Worm (Caenorhabditis elegans) whole organism, young adult: ENCODE data around the gene Y61A9LA.10.
A peak's percentile ranks its signal among the peaks of the same experiment; 100 is the strongest.

ENCODE experiments used
- B0019.2 ChIP-seq: fragments of 200-800 bp; sonication (Bioruptor generic); conservative IDR thresholded peaks from 2 replicates; pipeline ENCODE4 v1.3.6; 2022; ENCODE audit warnings: missing genetic modification reagents, missing genetic modification characterization, missing compliant biosample characterization
- F49E8.2 ChIP-seq: sonication (generic microtip); optimal IDR thresholded peaks from 3 replicates; lab custom pipeline; 2017; ENCODE audit warnings: missing genetic modification characterization, mild to moderate bottlenecking, missing compliant biosample characterization, antibody characterized with exemption, moderate library complexity; ENCODE audit not compliant: insufficient read depth
- Y53G8AR.9 ChIP-seq: fragments of 200-800 bp; sonication (Bioruptor generic); conservative IDR thresholded peaks from 2 replicates; pipeline ENCODE4 v1.3.6; 2022; ENCODE audit warnings: missing genetic modification reagents, missing genetic modification characterization, missing compliant biosample characterization
- Y79H2A.3 ChIP-seq: fragments of 200-800 bp; sonication (Bioruptor generic); conservative IDR thresholded peaks from 2 replicates; pipeline ENCODE4 v1.3.6; 2022; ENCODE audit warnings: missing genetic modification reagents, missing genetic modification characterization, missing compliant biosample characterization
- ama-1 ChIP-seq, 3 experiments: fragments of 150-350 bp in 1 of 3; sonication (generic microtip) in 2 of 3; optimal IDR thresholded peaks; 2 replicates each; lab custom pipeline; 2014 to 2018; ENCODE audit warnings: missing biosample characterization in 2 of 3, missing genetic modification characterization in 2 of 3, missing genetic modification reagents in 2 of 3
- aptf-2 ChIP-seq: fragments of 200-800 bp; sonication (Bioruptor generic); conservative IDR thresholded peaks from 2 replicates; pipeline ENCODE4 v1.3.6; 2022; ENCODE audit warnings: missing genetic modification reagents, missing genetic modification characterization, missing compliant biosample characterization
- cebp-2 ChIP-seq: fragments of 200-800 bp; sonication (Bioruptor generic); IDR thresholded peaks from 2 replicates; pipeline ENCODE4 v1.3.6; 2022; ENCODE audit warnings: missing genetic modification characterization, missing compliant biosample characterization
- ceh-27 ChIP-seq: fragments of 200-800 bp; sonication (Bioruptor generic); optimal IDR thresholded peaks from 2 replicates; lab custom pipeline; 2018; ENCODE audit warnings: mild to moderate bottlenecking, missing genetic modification characterization, moderate library complexity, missing compliant biosample characterization
- dox-1 ChIP-seq: fragments of 200-800 bp; sonication (Bioruptor generic); IDR thresholded peaks from 2 replicates; pipeline ENCODE4 v1.3.6; 2022; ENCODE audit warnings: missing genetic modification reagents, missing genetic modification characterization, missing compliant biosample characterization
- dpl-1 ChIP-seq: fragments of 150-350 bp; optimal IDR thresholded peaks from 2 replicates; lab custom pipeline; 2014; ENCODE audit warnings: missing biosample characterization, missing genetic modification reagents, missing genetic modification characterization
- egl-44 ChIP-seq: fragments of 200-800 bp; sonication (Bioruptor generic); IDR thresholded peaks from 2 replicates; pipeline ENCODE4 v1.3.6; 2022; ENCODE audit warnings: missing genetic modification reagents, missing genetic modification characterization, missing compliant biosample characterization
- egrh-3 ChIP-seq: fragments of 200-800 bp; sonication (Bioruptor generic); IDR thresholded peaks from 2 replicates; pipeline ENCODE4 v1.3.6; 2022; ENCODE audit warnings: missing genetic modification reagents, missing genetic modification characterization, missing compliant biosample characterization
- fkh-3 ChIP-seq: sonication (generic microtip); optimal IDR thresholded peaks from 2 replicates; lab custom pipeline; 2016; ENCODE audit warnings: mild to moderate bottlenecking, missing genetic modification characterization, missing compliant biosample characterization
- hrde-1 ChIP-seq: sonication (generic microtip); optimal IDR thresholded peaks from 2 replicates; lab custom pipeline; 2016; ENCODE audit warnings: missing genetic modification characterization, mild to moderate bottlenecking, missing compliant biosample characterization, moderate library complexity, missing genotype, missing genetic modification reagents, borderline replicate concordance
- hsf-1 ChIP-seq: fragments of 200-800 bp; sonication (Bioruptor generic); IDR thresholded peaks from 2 replicates; pipeline ENCODE4 v1.3.6; 2022; ENCODE audit warnings: missing genetic modification reagents, missing genetic modification characterization, missing compliant biosample characterization
- lin-40 ChIP-seq: sonication (generic microtip); optimal IDR thresholded peaks from 2 replicates; lab custom pipeline; 2016; ENCODE audit warnings: missing genetic modification characterization, mild to moderate bottlenecking, missing compliant biosample characterization, missing genotype, missing genetic modification reagents
- lin-54 ChIP-seq: fragments of 200-800 bp; sonication (Bioruptor generic); optimal IDR thresholded peaks from 2 replicates; lab custom pipeline; 2018; ENCODE audit warnings: mild to moderate bottlenecking, missing genetic modification characterization, missing compliant biosample characterization
- lsy-27 ChIP-seq: sonication (generic microtip); optimal IDR thresholded peaks from 2 replicates; lab custom pipeline; 2017; ENCODE audit warnings: missing genetic modification characterization, mild to moderate bottlenecking, missing compliant biosample characterization, antibody characterized with exemption, missing genotype, borderline replicate concordance; ENCODE audit not compliant: insufficient read depth
- mcd-1 ChIP-seq: fragments of 200-800 bp; sonication (Bioruptor generic); IDR thresholded peaks from 2 replicates; pipeline ENCODE4 v1.3.6; 2022; ENCODE audit warnings: missing genetic modification reagents, missing genetic modification characterization, missing compliant biosample characterization
- mel-28 ChIP-seq: sonication (generic microtip); optimal IDR thresholded peaks from 2 replicates; lab custom pipeline; 2016; ENCODE audit warnings: borderline replicate concordance, mild to moderate bottlenecking, missing genetic modification characterization, missing compliant biosample characterization
- nfya-2 ChIP-seq: fragments of 200-800 bp; sonication (Bioruptor generic); IDR thresholded peaks from 2 replicates; pipeline ENCODE4 v1.3.6; 2022; ENCODE audit warnings: missing genetic modification reagents, missing genetic modification characterization, missing compliant biosample characterization
- nhr-179 ChIP-seq: sonication (generic microtip); optimal IDR thresholded peaks from 2 replicates; lab custom pipeline; 2016; ENCODE audit warnings: mild to moderate bottlenecking, missing genetic modification characterization, missing compliant biosample characterization
- nhr-80 ChIP-seq: sonication (generic microtip); optimal IDR thresholded peaks from 2 replicates; lab custom pipeline; 2016; ENCODE audit warnings: missing genetic modification characterization, missing compliant biosample characterization
- nhr-90 ChIP-seq: sonication (generic microtip); optimal IDR thresholded peaks from 2 replicates; lab custom pipeline; 2016; ENCODE audit warnings: missing genotype, mild to moderate bottlenecking, missing genetic modification characterization, missing compliant biosample characterization
- rec-8 ChIP-seq, 2 experiments: sonication (generic microtip); optimal IDR thresholded peaks; 2 replicates each; lab custom pipeline; 2016; ENCODE audit warnings: mild to moderate bottlenecking in 2 of 2, missing genetic modification characterization in 2 of 2, missing genetic modification reagents in 2 of 2, missing genotype in 2 of 2, missing biosample characterization in 1 of 2, missing compliant biosample characterization in 1 of 2, moderate library complexity in 1 of 2
- rpc-1 ChIP-seq, 2 experiments: fragments of 150-350 bp in 1 of 2; sonication (generic microtip) in 1 of 2; optimal IDR thresholded peaks; 2 replicates each; lab custom pipeline; 2014 to 2018; ENCODE audit warnings: missing biosample characterization in 1 of 2, missing genetic modification characterization in 1 of 2, missing genetic modification reagents in 1 of 2, missing genotype in 1 of 2
- sdz-38 ChIP-seq: sonication (generic microtip); optimal IDR thresholded peaks from 2 replicates; lab custom pipeline; 2016; ENCODE audit warnings: missing genotype, missing genetic modification characterization, missing compliant biosample characterization
- snpc-3.4 ChIP-seq: sonication (generic microtip); optimal IDR thresholded peaks from 2 replicates; lab custom pipeline; 2017; ENCODE audit warnings: missing genetic modification characterization, mild to moderate bottlenecking, missing compliant biosample characterization, antibody characterized with exemption, moderate library complexity, missing genotype, missing genetic modification reagents
- somi-1 ChIP-seq: fragments of 200-800 bp; sonication (Bioruptor generic); optimal IDR thresholded peaks from 2 replicates; lab custom pipeline; 2018; ENCODE audit warnings: mild to moderate bottlenecking, missing genetic modification characterization, missing compliant biosample characterization
- zfh-2 ChIP-seq: fragments of 200-800 bp; sonication (Bioruptor generic); conservative IDR thresholded peaks from 2 replicates; pipeline ENCODE4 v1.3.6; 2022; ENCODE audit warnings: missing genetic modification reagents, missing genetic modification characterization, missing compliant biosample characterization
- ztf-18 ChIP-seq: sonication (generic microtip); optimal IDR thresholded peaks from 2 replicates; lab custom pipeline; 2016; ENCODE audit warnings: missing genotype, mild to moderate bottlenecking, missing genetic modification characterization, missing compliant biosample characterization
- ztf-26 ChIP-seq: sonication (generic microtip); optimal IDR thresholded peaks from 2 replicates; lab custom pipeline; 2017; ENCODE audit warnings: missing genetic modification characterization, missing compliant biosample characterization
- ztf-3 ChIP-seq: fragments of 200-800 bp; sonication (Bioruptor generic); optimal IDR thresholded peaks from 2 replicates; lab custom pipeline; 2018; ENCODE audit warnings: mild to moderate bottlenecking, missing genetic modification characterization, missing compliant biosample characterization

The Y61A9LA.10 gene

ce11 chrV:4653093-4653492, 37.5 kb upstream of the Y61A9LA.10 start:
- no peak for TF ChIP-seq nhr-179 (tag; lab: Kevin White, UChicago)
- no peak for TF ChIP-seq lin-54 (GFP tag; lab: Kevin White, UChicago)
- TF ChIP-seq dox-1 (GFP tag; lab: Robert Waterston, UW) = 0 out of 2 replicates have a peak, but pooled peaks have one; percentile 41
- TF ChIP-seq mel-28 (tag; lab: Kevin White, UChicago) = no peak
- TF ChIP-seq ztf-26 (tag; lab: Kevin White, UChicago) = peak; percentile 31
- TF ChIP-seq ceh-27 (GFP tag; lab: Kevin White, UChicago) = no peak
- TF ChIP-seq rec-8 (tag; optimal IDR thresholded peaks at IDR 0.05; lab: Kevin White, UChicago) = no peak
- no peak for TF ChIP-seq Y53G8AR.9 (GFP tag; lab: Robert Waterston, UW)
- peak; percentile 94 for TF ChIP-seq egrh-3 (GFP tag; lab: Robert Waterston, UW)
- TF ChIP-seq lin-40 = peak; percentile 12
- TF ChIP-seq nhr-90 (tag; lab: Kevin White, UChicago) = no peak
- TF ChIP-seq rpc-1 (optimal IDR thresholded peaks at IDR 0.05; lab: Kevin White, UChicago) = no peak
- TF ChIP-seq rpc-1 (tag; optimal IDR thresholded peaks at IDR 0.05; lab: Kevin White, UChicago) = no peak
- TF ChIP-seq ztf-3 (GFP tag; lab: Kevin White, UChicago) = no peak
- no peak for TF ChIP-seq mcd-1 (GFP tag; lab: Robert Waterston, UW)
- TF ChIP-seq somi-1 (GFP tag; lab: Kevin White, UChicago) = no peak
- no peak for TF ChIP-seq Y79H2A.3 (GFP tag; lab: Robert Waterston, UW)
- TF ChIP-seq dpl-1 = no peak
- TF ChIP-seq aptf-2 = no peak
- TF ChIP-seq zfh-2 (GFP tag; lab: Robert Waterston, UW) = peak; percentile 94
- no peak for TF ChIP-seq ama-1 (optimal IDR thresholded peaks at IDR 0.05; lab: Kevin White, UChicago)
- no peak for TF ChIP-seq ama-1 (GFP tag; optimal IDR thresholded peaks at IDR 0.05; lab: Kevin White, UChicago)

- TF ChIP-seq B0019.2 (GFP tag; lab: Robert Waterston, UW) = no peak
- no peak for TF ChIP-seq snpc-3.4 (tag; lab: Kevin White, UChicago)
- peak; percentile 17 for TF ChIP-seq nhr-80 (tag; lab: Kevin White, UChicago)
- TF ChIP-seq ztf-26 (tag; lab: Kevin White, UChicago) = peak; percentile 16
Observed at ce11 chrV:4651480-4651879, 35.9 kb upstream of the Y61A9LA.10 start.

ce11 chrV:4649649-4650384, 34.2 kb upstream of the Y61A9LA.10 start:
- TF ChIP-seq egl-44 (GFP tag; lab: Robert Waterston, UW) (no peak), F49E8.2 (tag; lab: Kevin White, UChicago) (no peak), lsy-27 (tag; lab: Kevin White, UChicago) (no peak), snpc-3.4 (tag; lab: Kevin White, UChicago) (no peak), cebp-2 (GFP tag; lab: Robert Waterston, UW) (0 out of 2 replicates have a peak, but pooled peaks have one; percentile 70), ztf-18 (tag; lab: Kevin White, UChicago) (no peak), nfya-2 (GFP tag; lab: Robert Waterston, UW) (no peak), hrde-1 (no peak), Y53G8AR.9 (GFP tag; lab: Robert Waterston, UW) (no peak), sdz-38 (tag; lab: Kevin White, UChicago) (no peak), mcd-1 (GFP tag; lab: Robert Waterston, UW) (0 out of 2 replicates have a peak, but pooled peaks have one; percentile 13), rpc-1 (optimal IDR thresholded peaks at IDR 0.05; lab: Kevin White, UChicago) (no peak), rpc-1 (tag; optimal IDR thresholded peaks at IDR 0.05; lab: Kevin White, UChicago) (no peak), zfh-2 (GFP tag; lab: Robert Waterston, UW) (peak; percentile 57; the same call in 1 of the 2 replicates), hsf-1 (0 out of 2 replicates have a peak, but pooled peaks have one; percentile 7), nhr-179 (tag; lab: Kevin White, UChicago) (no peak), fkh-3 (no peak)
